Fruit fly (Drosophila melanogaster) whole organism, embryonic: ENCODE data around the gene CG10232.

Experiments
- Aef1 ChIP-seq: fragments of 200-800 bp; sonication (Bioruptor generic); IDR thresholded peaks from 3 replicates; pipeline ENCODE4 v1.3.6; 2022; ENCODE audit warnings: missing biosample characterization, missing genetic modification characterization
- BEAF-32 ChIP-seq: fragments of 200-800 bp; sonication (Bioruptor generic); optimal IDR thresholded peaks from 3 replicates; lab custom pipeline; 2017; ENCODE audit warnings: missing biosample characterization, missing genetic modification characterization, mild to moderate bottlenecking, moderate library complexity, missing genetic modification reagents
- Bdp1 ChIP-seq: fragments of 200-800 bp; sonication (Bioruptor generic); optimal IDR thresholded peaks from 3 replicates; lab custom pipeline; 2016; ENCODE audit warnings: missing biosample characterization, missing genetic modification characterization
- CG10366 ChIP-seq: fragments of 200-800 bp; sonication (Bioruptor generic); IDR thresholded peaks from 2 replicates; pipeline ENCODE4 v1.3.6; 2022; ENCODE audit warnings: missing biosample characterization, missing genetic modification characterization
- CG10431 ChIP-seq: fragments of 200-800 bp; sonication (Bioruptor generic); optimal IDR thresholded peaks from 3 replicates; lab custom pipeline; 2018; ENCODE audit warnings: missing biosample characterization, mild to moderate bottlenecking, missing genetic modification characterization
- CG10565 ChIP-seq: fragments of 200-800 bp; sonication (Bioruptor generic); optimal IDR thresholded peaks from 3 replicates; lab custom pipeline; 2016; ENCODE audit warnings: missing biosample characterization, mild to moderate bottlenecking, missing genetic modification characterization
- CG11247 ChIP-seq: fragments of 200-800 bp; sonication (Bioruptor generic); IDR thresholded peaks from 2 replicates; pipeline ENCODE4 v1.3.6; 2022; ENCODE audit warnings: missing biosample characterization, missing genetic modification characterization
- CG12104 ChIP-seq: fragments of 200-800 bp; sonication (Bioruptor generic); optimal IDR thresholded peaks from 3 replicates; lab custom pipeline; 2016; ENCODE audit warnings: missing biosample characterization, missing genetic modification characterization
- CG1233 ChIP-seq: fragments of 200-800 bp; sonication (Bioruptor generic); optimal IDR thresholded peaks from 4 replicates; lab custom pipeline; 2018; ENCODE audit warnings: missing biosample characterization, mild to moderate bottlenecking, missing genetic modification characterization
- CG12744 ChIP-seq: fragments of 200-800 bp; sonication (Bioruptor generic); optimal IDR thresholded peaks from 2 replicates; lab custom pipeline; 2016; ENCODE audit warnings: missing biosample characterization, missing genetic modification characterization
- CG12942 ChIP-seq: fragments of 200-800 bp; sonication (Bioruptor generic); optimal IDR thresholded peaks from 3 replicates; lab custom pipeline; 2016; ENCODE audit warnings: missing biosample characterization, missing genetic modification characterization
- CG14050 ChIP-seq: fragments of 200-800 bp; sonication (Bioruptor generic); IDR thresholded peaks from 3 replicates; pipeline ENCODE4 v1.3.6; 2022; ENCODE audit warnings: missing biosample characterization, missing genetic modification characterization
- CG16815 ChIP-seq: fragments of 200-800 bp; sonication (Bioruptor generic); optimal IDR thresholded peaks from 3 replicates; lab custom pipeline; 2017; ENCODE audit warnings: missing biosample characterization, mild to moderate bottlenecking, missing genetic modification characterization
- CG17568 ChIP-seq: fragments of 200-800 bp; sonication (Bioruptor generic); optimal IDR thresholded peaks from 2 replicates; lab custom pipeline; 2018; ENCODE audit warnings: missing biosample characterization, mild to moderate bottlenecking, missing genetic modification characterization, moderate library complexity
- CG34422 ChIP-seq: fragments of 200-800 bp; sonication (Bioruptor generic); IDR thresholded peaks from 3 replicates; pipeline ENCODE4 v1.3.6; 2022; ENCODE audit warnings: missing biosample characterization, missing genetic modification characterization
- CG4282 ChIP-seq: fragments of 200-800 bp; sonication (Bioruptor generic); optimal IDR thresholded peaks from 2 replicates; lab custom pipeline; 2016; ENCODE audit warnings: missing biosample characterization, missing genetic modification characterization
- CG6854 ChIP-seq: fragments of 200-800 bp; sonication (Bioruptor generic); optimal IDR thresholded peaks from 3 replicates; lab custom pipeline; 2017; ENCODE audit warnings: missing biosample characterization, mild to moderate bottlenecking, missing genetic modification characterization
- CG8089 ChIP-seq: fragments of 200-800 bp; sonication (Bioruptor generic); optimal IDR thresholded peaks from 3 replicates; lab custom pipeline; 2016; ENCODE audit warnings: missing biosample characterization, missing genetic modification characterization
- CG8388 ChIP-seq: fragments of 200-800 bp; sonication (Bioruptor generic); optimal IDR thresholded peaks from 2 replicates; lab custom pipeline; 2019; ENCODE audit warnings: missing biosample characterization, mild to moderate bottlenecking, missing genetic modification characterization, moderate library complexity
- Dbx ChIP-seq: fragments of 200-800 bp; sonication (Bioruptor generic); IDR thresholded peaks from 3 replicates; pipeline ENCODE4 v1.3.6; 2022; ENCODE audit warnings: missing biosample characterization, missing genetic modification characterization
- Dll ChIP-seq: fragments of 200-800 bp; sonication (Bioruptor generic); IDR thresholded peaks from 4 replicates; pipeline ENCODE4 v1.3.6; 2022; ENCODE audit warnings: missing biosample characterization, missing genetic modification characterization; ENCODE audit not compliant: partially characterized antibody
- E2f2 ChIP-seq: fragments of 200-800 bp; sonication (Bioruptor generic); IDR thresholded peaks from 2 replicates; pipeline ENCODE4 v1.3.6; 2022; ENCODE audit warnings: missing biosample characterization, missing genetic modification characterization
- HLH54F ChIP-seq: fragments of 200-800 bp; sonication (Bioruptor generic); optimal IDR thresholded peaks from 3 replicates; lab custom pipeline; 2016; ENCODE audit warnings: missing biosample characterization, missing genetic modification characterization
- Hr3 ChIP-seq: fragments of 200-800 bp; sonication (Bioruptor generic); optimal IDR thresholded peaks from 3 replicates; lab custom pipeline; 2016; ENCODE audit warnings: missing biosample characterization, missing genetic modification characterization
- Hr39 ChIP-seq: fragments of >200 bp; optimal IDR thresholded peaks from 2 replicates; lab custom pipeline; 2017
- MBD-R2 ChIP-seq: fragments of 200-800 bp; sonication (Bioruptor generic); IDR thresholded peaks from 2 replicates; pipeline ENCODE4 v1.3.6; 2022; ENCODE audit warnings: missing biosample characterization, missing genetic modification characterization
- NfI ChIP-seq: fragments of 200-800 bp; sonication (Bioruptor generic); optimal IDR thresholded peaks from 3 replicates; lab custom pipeline; 2018; ENCODE audit warnings: missing biosample characterization, mild to moderate bottlenecking, missing genetic modification characterization, moderate library complexity
- Optix ChIP-seq: fragments of 200-800 bp; sonication (Bioruptor generic); IDR thresholded peaks from 3 replicates; pipeline ENCODE4 v1.3.6; 2022; ENCODE audit warnings: missing biosample characterization, missing genetic modification characterization
- Rfx ChIP-seq: fragments of 200-800 bp; sonication (Bioruptor generic); IDR thresholded peaks from 2 replicates; pipeline ENCODE4 v1.3.6; 2022; ENCODE audit warnings: missing biosample characterization, missing genetic modification characterization
- Sin3A ChIP-seq: fragments of >200 bp; optimal IDR thresholded peaks from 2 replicates; lab custom pipeline; 2018
- Sry-δ ChIP-seq: fragments of 200-800 bp; sonication (Bioruptor generic); optimal IDR thresholded peaks from 2 replicates; lab custom pipeline; 2016; ENCODE audit warnings: missing biosample characterization, missing genetic modification characterization
- Xrp1 ChIP-seq: fragments of 200-800 bp; sonication (Bioruptor generic); IDR thresholded peaks from 2 replicates; pipeline ENCODE4 v1.3.6; 2022; ENCODE audit warnings: missing biosample characterization, missing genetic modification characterization
- ash1 ChIP-seq: fragments of 200-800 bp; sonication (Bioruptor generic); optimal IDR thresholded peaks from 2 replicates; lab custom pipeline; 2018; ENCODE audit warnings: missing biosample characterization, mild to moderate bottlenecking, missing genetic modification characterization
- btn ChIP-seq: fragments of 200-800 bp; sonication (Bioruptor generic); optimal IDR thresholded peaks from 2 replicates; lab custom pipeline; 2016; ENCODE audit warnings: missing biosample characterization, missing genetic modification characterization
- chm ChIP-seq: fragments of 200-800 bp; sonication (Bioruptor generic); IDR thresholded peaks from 2 replicates; pipeline ENCODE4 v1.3.6; 2022; ENCODE audit warnings: missing biosample characterization, missing genetic modification characterization
- ci ChIP-seq: fragments of 200-800 bp; sonication (Bioruptor generic); IDR thresholded peaks from 3 replicates; pipeline ENCODE4 v1.3.6; 2022; ENCODE audit warnings: missing biosample characterization, missing genetic modification characterization
- crc ChIP-seq: fragments of 200-800 bp; sonication (Bioruptor generic); optimal IDR thresholded peaks from 2 replicates; lab custom pipeline; 2016; ENCODE audit warnings: missing biosample characterization, missing genetic modification characterization
- dan ChIP-seq: fragments of 200-800 bp; sonication (Bioruptor generic); IDR thresholded peaks from 2 replicates; pipeline ENCODE4 v1.3.6; 2022; ENCODE audit warnings: missing biosample characterization, missing genetic modification characterization
- dmrt11E ChIP-seq: fragments of 200-800 bp; sonication (Bioruptor generic); optimal IDR thresholded peaks from 3 replicates; lab custom pipeline; 2018; ENCODE audit warnings: missing biosample characterization, mild to moderate bottlenecking, missing genetic modification characterization, moderate library complexity
- fu2 ChIP-seq: fragments of 200-800 bp; sonication (Bioruptor generic); optimal IDR thresholded peaks from 2 replicates; lab custom pipeline; 2016; ENCODE audit warnings: missing biosample characterization, missing genetic modification characterization
- gfzf ChIP-seq: fragments of 200-800 bp; sonication (Bioruptor generic); optimal IDR thresholded peaks from 2 replicates; lab custom pipeline; 2016; ENCODE audit warnings: missing biosample characterization, mild to moderate bottlenecking, missing genetic modification characterization, moderate library complexity
- lola ChIP-seq, 3 experiments: fragments of >200 bp in 2 of 3; fragments of 200-800 bp in 1 of 3; sonication (Bioruptor generic) in 1 of 3; optimal IDR thresholded peaks; 2 replicates each; lab custom pipeline; 2017 to 2019; ENCODE audit warnings: missing biosample characterization in 3 of 3, missing genetic modification characterization in 3 of 3, mild to moderate bottlenecking in 1 of 3, moderate library complexity in 1 of 3
- mam ChIP-seq: fragments of 200-800 bp; sonication (Bioruptor generic); optimal IDR thresholded peaks from 3 replicates; lab custom pipeline; 2016; ENCODE audit warnings: missing biosample characterization, missing genetic modification characterization
- p53 ChIP-seq: fragments of 200-800 bp; sonication (Bioruptor generic); optimal IDR thresholded peaks from 2 replicates; lab custom pipeline; 2016; ENCODE audit warnings: missing biosample characterization, missing genetic modification characterization
- run ChIP-seq: fragments of 200-800 bp; sonication (Bioruptor generic); optimal IDR thresholded peaks from 3 replicates; lab custom pipeline; 2018; ENCODE audit warnings: missing biosample characterization, mild to moderate bottlenecking, missing genetic modification characterization
- seq ChIP-seq: fragments of 200-800 bp; sonication (Bioruptor generic); IDR thresholded peaks from 2 replicates; pipeline ENCODE4 v1.3.6; 2022; ENCODE audit warnings: missing biosample characterization, missing genetic modification characterization
- stwl ChIP-seq: fragments of 200-800 bp; sonication (Bioruptor generic); optimal IDR thresholded peaks from 3 replicates; lab custom pipeline; 2018; ENCODE audit warnings: missing biosample characterization, mild to moderate bottlenecking, missing genetic modification characterization, moderate library complexity
- tap ChIP-seq: fragments of 200-800 bp; optimal IDR thresholded peaks from 3 replicates; lab custom pipeline; 2019; ENCODE audit warnings: missing biosample characterization, mild to moderate bottlenecking, missing genetic modification characterization, moderate library complexity
- toy ChIP-seq: fragments of 200-800 bp; sonication (Bioruptor generic); IDR thresholded peaks from 2 replicates; pipeline ENCODE4 v1.3.6; 2022; ENCODE audit warnings: missing biosample characterization, missing genetic modification characterization
- zen2 ChIP-seq: fragments of 200-800 bp; sonication (Bioruptor generic); IDR thresholded peaks from 3 replicates; pipeline ENCODE4 v1.3.6; 2022; ENCODE audit warnings: missing biosample characterization, missing genetic modification characterization; ENCODE audit not compliant: partially characterized antibody
- zf30C ChIP-seq: fragments of 200-800 bp; sonication (Bioruptor generic); optimal IDR thresholded peaks from 3 replicates; lab custom pipeline; 2018; ENCODE audit warnings: missing biosample characterization, mild to moderate bottlenecking, missing genetic modification characterization

The CG10232 gene

dm6 chr3R:23709508-23710208 is 11.8 kb downstream of the CG10232 start, which contains the start of gene CG10301 (continued):
- no peak for TF ChIP-seq Dll (GFP tag; lab: Robert Waterston, UW)
- no peak for TF ChIP-seq CG14050 (GFP tag; lab: Robert Waterston, UW)
- no peak for TF ChIP-seq CG17568 (GFP tag; lab: Kevin White, UChicago)
- TF ChIP-seq MBD-R2 (GFP tag; lab: Robert Waterston, UW), result no peak
- TF ChIP-seq CG10366, result peak; percentile 53
- TF ChIP-seq CG12942 (GFP tag; lab: Kevin White, UChicago), result peak; percentile 39
- TF ChIP-seq run, result no peak
- peak; percentile 13 for TF ChIP-seq mam (GFP tag; lab: Kevin White, UChicago)
- TF ChIP-seq Sry-δ (GFP tag; lab: Kevin White, UChicago), result no peak
- TF ChIP-seq CG11247 (GFP tag; lab: Robert Waterston, UW), result no peak
- peak; percentile 72 for TF ChIP-seq chm (GFP tag; lab: Robert Waterston, UW)
- TF ChIP-seq CG10431 (GFP tag; lab: Kevin White, UChicago), result no peak
- TF ChIP-seq BEAF-32 (GFP tag; lab: Kevin White, UChicago), result no peak
- no peak for TF ChIP-seq HLH54F (GFP tag; lab: Kevin White, UChicago)
- no peak for TF ChIP-seq Sin3A (lab: Kevin White, UChicago)
- peak; percentile 63 for TF ChIP-seq CG16815 (GFP tag; lab: Kevin White, UChicago)
- peak; percentile 89 for TF ChIP-seq dmrt11E (tag; lab: Kevin White, UChicago)
- no peak for TF ChIP-seq Bdp1
- no peak for TF ChIP-seq fu2 (GFP tag; lab: Kevin White, UChicago)
- 0 out of 2 replicates have a peak, but pooled peaks have one; percentile 41 for TF ChIP-seq dan (GFP tag; lab: Robert Waterston, UW)
- no peak for TF ChIP-seq Dbx (GFP tag; lab: Robert Waterston, UW)
- no peak for TF ChIP-seq seq (GFP tag; lab: Robert Waterston, UW)
- TF ChIP-seq NfI (GFP tag; lab: Kevin White, UChicago), result peak; percentile 13
- peak; percentile 36 for TF ChIP-seq btn (GFP tag; lab: Kevin White, UChicago)
- TF ChIP-seq crc, result no peak
- TF ChIP-seq Aef1 (GFP tag; lab: Robert Waterston, UW), result no peak; the same call in 2 of the 3 replicates
- TF ChIP-seq zen2, result no peak
- no peak for TF ChIP-seq Hr39 (lab: Kevin White, UChicago)
- TF ChIP-seq Rfx (GFP tag; lab: Robert Waterston, UW), result no peak
- peak; percentile 85 for TF ChIP-seq Xrp1 (GFP tag; lab: Robert Waterston, UW)
- no peak for TF ChIP-seq CG34422 (GFP tag; lab: Robert Waterston, UW)
- peak; percentile 0 for TF ChIP-seq tap
- TF ChIP-seq ash1 (GFP tag; lab: Kevin White, UChicago), result no peak
- no peak for TF ChIP-seq CG10565 (GFP tag; lab: Kevin White, UChicago)
- TF ChIP-seq p53 (GFP tag; lab: Kevin White, UChicago), result no peak
- TF ChIP-seq stwl (tag; lab: Kevin White, UChicago), result peak; percentile 21
- TF ChIP-seq gfzf, result no peak
- TF ChIP-seq lola (GFP tag; optimal IDR thresholded peaks at IDR 0.05; lab: Kevin White, UChicago), result peak in 1 of 3 experiments; percentile 81
- peak; percentile 65 for TF ChIP-seq CG8388
- TF ChIP-seq CG6854, result no peak
- no peak for TF ChIP-seq toy (GFP tag; lab: Robert Waterston, UW)
- no peak for TF ChIP-seq CG4282 (GFP tag; lab: Kevin White, UChicago)
- peak; percentile 34; the same call in 1 of the 2 replicates for TF ChIP-seq E2f2 (GFP tag; lab: Robert Waterston, UW)
- no peak for TF ChIP-seq CG12744
- no peak for TF ChIP-seq CG12104
- TF ChIP-seq CG1233 (GFP tag; lab: Kevin White, UChicago), result peak; percentile 56
- TF ChIP-seq Hr3 (GFP tag; lab: Kevin White, UChicago), result peak; percentile 47
- TF ChIP-seq zf30C (GFP tag; lab: Kevin White, UChicago), result peak; percentile 81
- no peak for TF ChIP-seq Optix (GFP tag; lab: Robert Waterston, UW)
- peak; percentile 41 for TF ChIP-seq CG8089 (GFP tag; lab: Kevin White, UChicago)
- peak; percentile 82 for TF ChIP-seq ci (GFP tag; lab: Robert Waterston, UW)
